Worm (Caenorhabditis elegans): Measurements from ENCODE around the gene srh-16.

The srh-16 gene

ce11 chrV:12300780-12301460 lies 9.3 kb downstream of the srh-16 start (continued):
- peak; percentile 52 for TF ChIP-seq nhr-20 (tag; optimal IDR thresholded peaks at IDR 0.05)
- TF ChIP-seq mep-1 (tag; optimal IDR thresholded peaks at IDR 0.05), result peak; percentile 43
- no peak for TF ChIP-seq dsc-1 (tag; optimal IDR thresholded peaks at IDR 0.05)

ce11 chrV:12301985-12302591 lies 10.4 kb downstream of the srh-16 start, which contains the start of the genes frm-7 and F55C5.17:
Gene frm-7 (plus strand): TSS chrV:12302484.
Gene F55C5.17 (plus strand): TSS chrV:12302541.
- TF ChIP-seq unc-130 (tag; optimal IDR thresholded peaks at IDR 0.05) (no peak), elt-3 (tag; optimal IDR thresholded peaks at IDR 0.05) (peak in 1 of 6 experiments; percentile 10), zag-1 (tag; optimal IDR thresholded peaks at IDR 0.05) (no peak), ama-1 (optimal IDR thresholded peaks at IDR 0.05) (no peak), efl-1 (optimal IDR thresholded peaks at IDR 0.05) (no peak), efl-1 (GFP tag; optimal IDR thresholded peaks at IDR 0.05 in 1 of 2) (peak in 1 of 2 experiments; percentile 90), lin-14 (GFP tag; optimal IDR thresholded peaks at IDR 0.05) (peak; percentile 25), nhr-71 (tag; optimal IDR thresholded peaks at IDR 0.05) (peak; percentile 43), ces-1 (GFP tag; optimal IDR thresholded peaks at IDR 0.05) (no peak), alr-1 (tag; optimal IDR thresholded peaks at IDR 0.05; ENCODE audit: borderline replicate concordance) (no peak), jun-1 (tag; optimal IDR thresholded peaks at IDR 0.05) (no peak), ceh-8 (GFP tag; optimal IDR thresholded peaks at IDR 0.05) (no peak), sox-4 (tag; optimal IDR thresholded peaks at IDR 0.05) (no peak), xbp-1 (tag; optimal IDR thresholded peaks at IDR 0.05) (no peak), lir-3 (tag; optimal IDR thresholded peaks at IDR 0.05; ENCODE audit: poor library complexity) (no peak), elt-2 (tag; optimal IDR thresholded peaks at IDR 0.05) (peak; percentile 72), nhr-90 (tag; optimal IDR thresholded peaks at IDR 0.05; ENCODE audit: poor library complexity) (peak; percentile 40), lin-35 (GFP tag; optimal IDR thresholded peaks at IDR 0.05) (peak in 1 of 2 experiments; percentile 25), C34B4.2 (tag; optimal IDR thresholded peaks at IDR 0.05) (no peak), mab-9 (GFP tag; IDR thresholded peaks at IDR 0.05) (no peak)

- TF ChIP-seq mef-2 (tag; optimal IDR thresholded peaks at IDR 0.05), result no peak
- TF ChIP-seq nhr-11 (tag; optimal IDR thresholded peaks at IDR 0.05), result peak; percentile 19
- peak; percentile 83 for TF ChIP-seq nhr-20 (tag; optimal IDR thresholded peaks at IDR 0.05)
- TF ChIP-seq efl-1 (optimal IDR thresholded peaks at IDR 0.05), result peak; percentile 69 to 73
- peak; percentile 52 to 97 for TF ChIP-seq efl-1 (GFP tag; optimal IDR thresholded peaks at IDR 0.05 in 1 of 2)
- TF ChIP-seq snpc-4 (tag; optimal IDR thresholded peaks at IDR 0.05), result peak; percentile 57
- TF ChIP-seq grh-1 (GFP tag; IDR thresholded peaks at IDR 0.05), result peak; percentile 74
- TF ChIP-seq ceh-63 (GFP tag; optimal IDR thresholded peaks at IDR 0.05), result peak; percentile 64
- TF ChIP-seq ceh-88 (GFP tag; IDR thresholded peaks at IDR 0.05), result peak; percentile 73
- peak in 1 of 2 experiments; percentile 72 for TF ChIP-seq mdl-1 (tag; optimal IDR thresholded peaks at IDR 0.05)
- TF ChIP-seq skn-1 (tag; optimal IDR thresholded peaks at IDR 0.05), result peak; percentile 88
- peak; percentile 84 for TF ChIP-seq ztf-4 (tag; optimal IDR thresholded peaks at IDR 0.05)
- peak; percentile 69 for TF ChIP-seq sup-37 (GFP tag; optimal IDR thresholded peaks at IDR 0.05)
- no peak for TF ChIP-seq sptf-1 (tag; optimal IDR thresholded peaks at IDR 0.05)
- no peak for TF ChIP-seq F16B12.6 (tag; optimal IDR thresholded peaks at IDR 0.05)
- peak; percentile 73 for TF ChIP-seq irx-1 (tag; optimal IDR thresholded peaks at IDR 0.05)
- peak in 3 of 6 experiments; percentile 36 to 61 (median 37) for TF ChIP-seq elt-3 (tag; optimal IDR thresholded peaks at IDR 0.05)
- peak; percentile 87 for TF ChIP-seq swsn-7 (tag; optimal IDR thresholded peaks at IDR 0.05)
- TF ChIP-seq mab-9 (GFP tag; IDR thresholded peaks at IDR 0.05), result peak; percentile 75
- peak; percentile 71 to 74 for TF ChIP-seq lin-35 (GFP tag; optimal IDR thresholded peaks at IDR 0.05)
- TF ChIP-seq efl-3 (GFP tag; optimal IDR thresholded peaks at IDR 0.05), result peak; percentile 84
- TF ChIP-seq alr-1 (tag; optimal IDR thresholded peaks at IDR 0.05; ENCODE audit: borderline replicate concordance), result no peak
- no peak for TF ChIP-seq nhr-84 (tag; optimal IDR thresholded peaks at IDR 0.05)
- TF ChIP-seq xbp-1 (tag; optimal IDR thresholded peaks at IDR 0.05), result peak; percentile 72
- TF ChIP-seq nhr-28 (tag; optimal IDR thresholded peaks at IDR 0.05), result no peak
- peak; percentile 14 for TF ChIP-seq fkh-4 (tag; optimal IDR thresholded peaks at IDR 0.05; ENCODE audit: borderline replicate concordance)
- peak; percentile 68 for TF ChIP-seq fos-1 (tag; optimal IDR thresholded peaks at IDR 0.05)
- no peak for TF ChIP-seq egl-27 (tag; optimal IDR thresholded peaks at IDR 0.05)
- no peak for TF ChIP-seq nhr-12 (tag; optimal IDR thresholded peaks at IDR 0.05)
- peak; percentile 58 for TF ChIP-seq mep-1 (tag; optimal IDR thresholded peaks at IDR 0.05)
- TF ChIP-seq pag-3 (tag; optimal IDR thresholded peaks at IDR 0.05; ENCODE audit: borderline replicate concordance, insufficient read depth), result peak; percentile 56
Measured at ce11 chrV:12303453-12304077, 11.9 kb downstream of the srh-16 start.

All from whole organism, L1 larva.